Worm (Caenorhabditis elegans) whole organism, L1 larva: Measurements from ENCODE around the gene C54E4.1.

Source experiments
- Y116A8C.19 ChIP-seq: sonication (generic microtip); optimal IDR thresholded peaks from 2 replicates; lab custom pipeline; 2016; ENCODE audit warnings: missing compliant biosample characterization, missing genetic modification characterization, borderline replicate concordance
- aha-1 ChIP-seq: fragments of 150-350 bp; optimal IDR thresholded peaks from 2 replicates; lab custom pipeline; 2014; ENCODE audit warnings: missing biosample characterization, missing genetic modification characterization
- aly-2 ChIP-seq: fragments of 150-350 bp; optimal IDR thresholded peaks from 2 replicates; lab custom pipeline; 2014; ENCODE audit warnings: missing biosample characterization, missing genetic modification characterization
- ama-1 ChIP-seq: fragments of 150-350 bp; optimal IDR thresholded peaks from 2 replicates; lab custom pipeline; 2014
- dpl-1 ChIP-seq, 3 experiments: fragments of 150-350 bp in 2 of 3; sonication (generic microtip) in 1 of 3; optimal IDR thresholded peaks; 2 replicates each; lab custom pipeline; 2014 to 2017; ENCODE audit warnings: missing biosample characterization in 3 of 3, missing genetic modification characterization in 3 of 3, missing genetic modification reagents in 3 of 3
- dsc-1 ChIP-seq: sonication (generic microtip); optimal IDR thresholded peaks from 2 replicates; lab custom pipeline; 2016; ENCODE audit warnings: mild to moderate bottlenecking, missing genetic modification characterization, missing compliant biosample characterization
- efl-1 ChIP-seq, 4 experiments: fragments of 150-350 bp; optimal IDR thresholded peaks in 3 of 4; peaks in 1 of 4; 1 replicate in 1 of 4; 2 replicates in 3 of 4; lab custom pipeline; 2014; ENCODE audit warnings: missing biosample characterization in 2 of 4, missing genetic modification characterization in 2 of 4, missing genetic modification reagents in 2 of 4
- egl-27 ChIP-seq, 2 experiments: fragments of 150-350 bp in 1 of 2; sonication (generic microtip); optimal IDR thresholded peaks; 3 replicates each; lab custom pipeline; 2017 to 2018; ENCODE audit warnings: missing biosample characterization in 2 of 2, missing genetic modification characterization in 2 of 2, missing genetic modification reagents in 2 of 2
- elt-2 ChIP-seq: sonication (generic microtip); optimal IDR thresholded peaks from 2 replicates; lab custom pipeline; 2016; ENCODE audit warnings: missing genetic modification characterization, mild to moderate bottlenecking, inconsistent platforms, missing compliant biosample characterization, missing genetic modification reagents
- elt-3 ChIP-seq, 6 experiments: fragments of 150-350 bp in 1 of 6; sonication (generic microtip); optimal IDR thresholded peaks; 2 replicates each; lab custom pipeline; 2017 to 2018; ENCODE audit warnings: missing biosample characterization in 6 of 6, missing genetic modification characterization in 6 of 6, inconsistent platforms in 1 of 6
- fkh-10 ChIP-seq: sonication (generic microtip); optimal IDR thresholded peaks from 2 replicates; lab custom pipeline; 2017; ENCODE audit warnings: missing biosample characterization, missing genetic modification reagents, missing genetic modification characterization
- fkh-8 ChIP-seq: sonication (generic microtip); optimal IDR thresholded peaks from 2 replicates; lab custom pipeline; 2016; ENCODE audit warnings: mild to moderate bottlenecking, missing genetic modification characterization, missing compliant biosample characterization
- grh-1 ChIP-seq: fragments of 200-800 bp; sonication (Bioruptor generic); IDR thresholded peaks from 2 replicates; pipeline ENCODE4 v1.3.6; 2022; ENCODE audit warnings: missing genetic modification reagents, missing genetic modification characterization, missing compliant biosample characterization
- irx-1 ChIP-seq: sonication (generic microtip); optimal IDR thresholded peaks from 2 replicates; lab custom pipeline; 2016; ENCODE audit warnings: missing genetic modification characterization, missing compliant biosample characterization
- isw-1 ChIP-seq: fragments of 200-800 bp; sonication (Bioruptor generic); IDR thresholded peaks from 2 replicates; pipeline ENCODE4 v1.3.6; 2022; ENCODE audit warnings: missing genetic modification characterization, missing compliant biosample characterization
- jun-1 ChIP-seq: fragments of 150-350 bp; optimal IDR thresholded peaks from 2 replicates; lab custom pipeline; 2014; ENCODE audit warnings: missing biosample characterization, missing genetic modification reagents, missing genetic modification characterization
- lin-14 ChIP-seq: fragments of 200-800 bp; sonication (Bioruptor generic); optimal IDR thresholded peaks from 2 replicates; lab custom pipeline; 2018; ENCODE audit warnings: mild to moderate bottlenecking, missing genetic modification characterization, moderate library complexity, missing compliant biosample characterization
- lin-15B ChIP-seq: fragments of 150-350 bp; sonication (generic microtip); optimal IDR thresholded peaks from 3 replicates; lab custom pipeline; 2014; ENCODE audit warnings: missing biosample characterization, missing genetic modification characterization
- lsy-2 ChIP-seq, 2 experiments: fragments of 150-350 bp; optimal IDR thresholded peaks; 2 replicates each; lab custom pipeline; 2014; ENCODE audit warnings: missing biosample characterization in 2 of 2, missing genetic modification characterization in 2 of 2
- mdl-1 ChIP-seq, 2 experiments: fragments of 150-350 bp; optimal IDR thresholded peaks; 2 replicates each; lab custom pipeline; 2014 to 2017; ENCODE audit warnings: missing biosample characterization in 2 of 2, missing genetic modification characterization in 2 of 2, inconsistent platforms in 1 of 2
- mef-2 ChIP-seq: fragments of 150-350 bp; optimal IDR thresholded peaks from 2 replicates; lab custom pipeline; 2014; ENCODE audit warnings: missing biosample characterization, missing genetic modification characterization
- nhr-11 ChIP-seq: fragments of 150-350 bp; optimal IDR thresholded peaks from 2 replicates; lab custom pipeline; 2014; ENCODE audit warnings: missing biosample characterization, missing genetic modification characterization
- nhr-12 ChIP-seq: sonication (generic microtip); optimal IDR thresholded peaks from 2 replicates; lab custom pipeline; 2017; ENCODE audit warnings: missing biosample characterization, missing genetic modification characterization
- nhr-20 ChIP-seq: sonication (generic microtip); optimal IDR thresholded peaks from 2 replicates; lab custom pipeline; 2016; ENCODE audit warnings: mild to moderate bottlenecking, missing genetic modification characterization, missing compliant biosample characterization
- nhr-237 ChIP-seq: fragments of 150-350 bp; optimal IDR thresholded peaks from 2 replicates; lab custom pipeline; 2014; ENCODE audit warnings: missing biosample characterization, missing genetic modification characterization
- nhr-28 ChIP-seq: fragments of 150-350 bp; optimal IDR thresholded peaks from 2 replicates; lab custom pipeline; 2014; ENCODE audit warnings: missing biosample characterization, missing genetic modification characterization
- nhr-47 ChIP-seq: sonication (generic microtip); optimal IDR thresholded peaks from 2 replicates; lab custom pipeline; 2016; ENCODE audit warnings: mild to moderate bottlenecking, missing genetic modification characterization, moderate library complexity, missing compliant biosample characterization
- nhr-77 ChIP-seq: fragments of 150-350 bp; optimal IDR thresholded peaks from 2 replicates; lab custom pipeline; 2014; ENCODE audit warnings: missing biosample characterization, missing genetic modification characterization
- nhr-85 ChIP-seq: sonication (generic microtip); peaks from one replicate; lab custom pipeline; 2016; ENCODE audit warnings: missing genetic modification characterization, inconsistent platforms, missing compliant biosample characterization
- pag-3 ChIP-seq: sonication (generic microtip); optimal IDR thresholded peaks from 2 replicates; lab custom pipeline; 2017; ENCODE audit warnings: missing genetic modification characterization, mild to moderate bottlenecking, missing compliant biosample characterization, antibody characterized with exemption, borderline replicate concordance; ENCODE audit not compliant: insufficient read depth
- pax-3 ChIP-seq: fragments of 200-800 bp; sonication (Bioruptor generic); optimal IDR thresholded peaks from 2 replicates; lab custom pipeline; 2018; ENCODE audit warnings: mild to moderate bottlenecking, missing genetic modification characterization, moderate library complexity, missing compliant biosample characterization
- skn-1 ChIP-seq: fragments of 150-350 bp; optimal IDR thresholded peaks from 2 replicates; lab custom pipeline; 2014; ENCODE audit warnings: missing biosample characterization, missing genetic modification characterization
- snpc-4 ChIP-seq: fragments of 150-350 bp; optimal IDR thresholded peaks from 2 replicates; lab custom pipeline; 2014; ENCODE audit warnings: missing biosample characterization, missing genetic modification characterization
- snu-23 ChIP-seq: sonication (generic microtip); optimal IDR thresholded peaks from 2 replicates; lab custom pipeline; 2016; ENCODE audit warnings: missing genetic modification characterization, missing compliant biosample characterization
- sox-4 ChIP-seq: sonication (generic microtip); optimal IDR thresholded peaks from 2 replicates; lab custom pipeline; 2016; ENCODE audit warnings: missing genetic modification characterization, missing compliant biosample characterization
- tbx-2 ChIP-seq: sonication (generic microtip); optimal IDR thresholded peaks from 2 replicates; lab custom pipeline; 2016; ENCODE audit warnings: missing genetic modification characterization, missing compliant biosample characterization
- tlp-1 ChIP-seq: fragments of 150-350 bp; optimal IDR thresholded peaks from 2 replicates; lab custom pipeline; 2014; ENCODE audit warnings: missing biosample characterization, missing genetic modification characterization
- unc-130 ChIP-seq: fragments of 150-350 bp; optimal IDR thresholded peaks from 2 replicates; lab custom pipeline; 2017; ENCODE audit warnings: missing biosample characterization, missing genetic modification characterization, inconsistent platforms
- unc-62 ChIP-seq: fragments of 150-350 bp; optimal IDR thresholded peaks from 2 replicates; lab custom pipeline; 2014; ENCODE audit warnings: missing biosample characterization, missing genetic modification reagents, missing genetic modification characterization
- unc-98 ChIP-seq: fragments of 200-800 bp; sonication (Bioruptor generic); IDR thresholded peaks from 2 replicates; pipeline ENCODE4 v1.3.6; 2022; ENCODE audit warnings: missing genetic modification characterization, missing compliant biosample characterization
- vab-15 ChIP-seq: sonication (generic microtip); optimal IDR thresholded peaks from 2 replicates; lab custom pipeline; 2017; ENCODE audit warnings: missing genotype, mild to moderate bottlenecking, missing genetic modification characterization, missing compliant biosample characterization
- xbp-1 ChIP-seq: sonication (generic microtip); optimal IDR thresholded peaks from 2 replicates; lab custom pipeline; 2016; ENCODE audit warnings: missing genetic modification characterization, missing compliant biosample characterization

Gene C54E4.1

DNA sequence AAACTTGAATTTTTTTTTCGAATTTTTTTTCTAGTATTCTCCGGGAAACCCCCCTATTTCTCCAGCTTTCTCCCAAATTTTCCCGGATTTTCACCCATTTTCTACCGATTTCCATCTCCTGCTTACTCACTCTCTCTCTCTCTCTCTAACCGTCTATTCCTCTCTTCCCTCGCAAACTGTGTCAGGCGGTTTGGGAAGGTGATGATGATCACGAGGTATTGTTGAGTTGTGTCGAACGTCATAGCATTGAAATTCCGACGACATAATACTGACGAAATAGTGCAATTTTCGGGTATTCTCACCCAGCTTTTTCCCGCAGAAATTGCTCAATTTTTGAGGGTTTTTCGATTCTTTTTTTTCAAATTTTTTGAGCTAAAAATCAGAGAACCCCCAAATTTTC is 44.8 kb downstream of the C54E4.1 start (continued):
- TF ChIP-seq efl-1 (optimal IDR thresholded peaks at IDR 0.05; lab: Kevin White, UChicago) = peak; percentile 47 to 65
- TF ChIP-seq efl-1 (GFP tag; optimal IDR thresholded peaks at IDR 0.05 in 1 of 2; lab: Kevin White, UChicago) = peak; percentile 38 to 95
- no peak for TF ChIP-seq tlp-1
- TF ChIP-seq pag-3 (tag; lab: Kevin White, UChicago) = no peak
- peak; percentile 26 for TF ChIP-seq xbp-1 (tag; lab: Kevin White, UChicago)
- no peak for TF ChIP-seq isw-1 (GFP tag; lab: Robert Waterston, UW)
- peak; percentile 52 for TF ChIP-seq grh-1 (GFP tag; lab: Robert Waterston, UW)
- no peak for TF ChIP-seq dsc-1 (tag; lab: Kevin White, UChicago)
- TF ChIP-seq snpc-4 = peak; percentile 37
- no peak for TF ChIP-seq lin-15B (tag; lab: Kevin White, UChicago)
- peak; percentile 75 for TF ChIP-seq snu-23 (GFP tag; lab: Kevin White, UChicago)
- TF ChIP-seq fkh-8 = peak; percentile 13
- TF ChIP-seq unc-130 (tag; lab: Kevin White, UChicago) = peak; percentile 74
- peak; percentile 59 for TF ChIP-seq pax-3 (tag; lab: Kevin White, UChicago)
- no peak for TF ChIP-seq nhr-12 (tag; lab: Kevin White, UChicago)
- no peak for TF ChIP-seq aly-2 (tag; lab: Kevin White, UChicago)
- TF ChIP-seq nhr-237 (tag; lab: Kevin White, UChicago) = no peak
- no peak for TF ChIP-seq vab-15
- no peak for TF ChIP-seq elt-2 (tag; lab: Kevin White, UChicago)
- TF ChIP-seq aha-1 (tag; lab: Kevin White, UChicago) = no peak
- peak; percentile 60 for TF ChIP-seq skn-1 (tag; lab: Kevin White, UChicago)
- TF ChIP-seq dpl-1 (GFP tag; optimal IDR thresholded peaks at IDR 0.05; lab: Kevin White, UChicago) = peak; percentile 29 to 68 (median 46)
- TF ChIP-seq mef-2 (tag; lab: Kevin White, UChicago) = no peak
- TF ChIP-seq irx-1 = no peak
- peak; percentile 74 for TF ChIP-seq ama-1 (lab: Kevin White, UChicago)
- TF ChIP-seq elt-3 (tag; optimal IDR thresholded peaks at IDR 0.05; lab: Kevin White, UChicago) = peak in 1 of 6 experiments; percentile 74
- TF ChIP-seq unc-62 (GFP tag; lab: Kevin White, UChicago) = no peak
- peak; percentile 83 for TF ChIP-seq nhr-85 (tag; lab: Kevin White, UChicago)
- peak; percentile 62 for TF ChIP-seq jun-1
- no peak for TF ChIP-seq nhr-28
- TF ChIP-seq nhr-20 = peak; percentile 76
- no peak for TF ChIP-seq fkh-10 (GFP tag; lab: Kevin White, UChicago)

DNA sequence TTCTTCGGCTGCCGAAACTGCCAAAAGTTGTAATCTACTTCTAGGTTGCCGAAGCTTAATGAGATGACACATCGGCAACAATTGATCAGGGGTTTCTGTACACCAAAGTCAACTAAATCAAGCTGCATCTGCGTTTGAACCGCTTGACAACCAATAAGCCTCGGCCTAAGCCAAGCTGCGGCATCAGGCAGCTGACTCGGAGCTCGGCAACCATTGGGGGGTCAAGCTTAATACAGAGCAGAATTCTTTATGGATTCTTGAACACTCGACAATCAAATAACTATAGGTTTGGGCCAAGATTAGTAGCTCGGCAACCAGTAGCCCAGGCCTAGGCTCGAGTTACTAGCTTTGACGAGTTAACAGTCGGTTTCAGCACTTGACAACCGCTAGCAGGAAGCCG is 45.5 kb downstream of the C54E4.1 start:
- TF ChIP-seq lsy-2 (tag; optimal IDR thresholded peaks at IDR 0.05; lab: Kevin White, UChicago) (no peak), efl-1 (optimal IDR thresholded peaks at IDR 0.05; lab: Kevin White, UChicago) (no peak), efl-1 (GFP tag; optimal IDR thresholded peaks at IDR 0.05 in 1 of 2; lab: Kevin White, UChicago) (peak in 1 of 2 experiments; percentile 91)

DNA sequence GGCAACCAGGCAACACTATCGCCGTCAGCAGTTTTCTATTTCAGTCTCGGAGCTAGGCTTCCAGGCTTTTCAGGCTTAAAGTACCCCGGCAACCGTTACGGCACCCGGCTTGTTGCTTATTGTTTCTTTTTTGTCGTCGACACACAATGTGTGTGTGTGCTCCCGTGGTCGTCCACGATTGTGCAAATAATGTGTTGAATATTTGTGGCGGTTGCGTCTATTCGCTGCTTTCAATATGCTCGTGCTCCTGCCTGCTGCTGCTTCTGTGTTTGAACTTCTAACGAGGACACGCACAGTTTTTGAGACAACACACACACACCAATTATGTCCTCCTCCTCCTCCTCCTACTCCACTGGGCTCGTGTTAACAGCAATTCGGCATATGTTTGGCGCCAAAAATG is 46.0 kb downstream of the C54E4.1 start:
- TF ChIP-seq efl-1 (optimal IDR thresholded peaks at IDR 0.05; lab: Kevin White, UChicago) (no peak), efl-1 (GFP tag; optimal IDR thresholded peaks at IDR 0.05 in 1 of 2; lab: Kevin White, UChicago) (peak in 1 of 2 experiments; percentile 41), nhr-85 (tag; lab: Kevin White, UChicago) (no peak), lin-14 (GFP tag; lab: Kevin White, UChicago) (peak; percentile 3)

DNA sequence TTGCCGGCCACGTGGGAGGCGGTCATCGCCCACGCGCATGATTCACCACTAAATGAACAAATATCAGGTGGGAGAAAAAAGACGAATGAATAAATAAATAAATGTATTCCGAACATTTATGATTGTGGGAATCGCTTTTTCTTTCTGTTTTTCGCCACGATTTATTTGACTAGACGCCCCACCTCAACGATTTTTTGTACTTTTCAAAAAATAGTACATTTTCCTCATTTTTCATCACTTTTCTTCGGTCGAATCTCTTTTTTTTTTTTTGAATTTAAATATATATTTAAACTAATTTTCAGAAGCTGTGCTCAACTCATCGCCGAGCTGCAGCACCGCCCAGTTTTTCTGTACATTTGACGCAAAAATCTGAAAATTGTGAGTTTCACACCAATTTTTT is 47.1 kb downstream of the C54E4.1 start, which contains the start of gene fnip-2:
fnip-2 (plus strand) TSS at position 301 of the 400 bp plus-strand sequence.
- TF ChIP-seq nhr-11 (no peak), tbx-2 (tag; lab: Kevin White, UChicago) (no peak)

DNA sequence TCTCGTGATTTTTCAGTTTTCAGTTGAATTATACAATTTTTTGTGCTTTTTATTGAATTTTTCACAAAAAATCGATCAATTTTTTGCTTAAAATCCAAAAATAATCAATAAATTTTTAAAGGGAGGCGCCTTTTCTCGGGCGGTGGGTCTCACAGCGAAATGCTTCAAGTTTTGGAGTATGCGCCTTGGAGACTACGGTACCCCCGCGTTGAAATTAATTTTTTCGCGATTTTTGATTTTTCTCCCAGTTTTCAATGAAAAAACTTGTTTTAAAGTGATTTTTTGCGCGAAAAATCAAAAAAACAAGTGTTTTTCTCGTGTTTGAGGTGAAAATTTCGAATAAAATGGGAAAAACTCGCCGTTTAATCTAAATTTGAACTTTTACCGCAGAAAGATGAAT is 47.8 kb downstream of the C54E4.1 start:
- TF ChIP-seq egl-27 (tag; optimal IDR thresholded peaks at IDR 0.05; lab: Kevin White, UChicago) (no peak), lin-15B (tag; lab: Kevin White, UChicago) (no peak), Y116A8C.19 (no peak), nhr-77 (tag; lab: Kevin White, UChicago) (no peak), irx-1 (no peak), lsy-2 (tag; optimal IDR thresholded peaks at IDR 0.05; lab: Kevin White, UChicago) (no peak), sox-4 (no peak), nhr-47 (no peak), mdl-1 (tag; optimal IDR thresholded peaks at IDR 0.05; lab: Kevin White, UChicago) (no peak), unc-98 (GFP tag; lab: Robert Waterston, UW) (no peak), elt-3 (tag; optimal IDR thresholded peaks at IDR 0.05; lab: Kevin White, UChicago) (no peak)
